Worm (Caenorhabditis elegans): ENCODE results near the gene Y4C6A.3.
"Not testable (repeated sequence)": the region's sequence is repeated elsewhere in the genome, so short reads cannot be mapped to it uniquely, and the experiment has no call there.

The Y4C6A.3 gene

ce11 chrIV:5455999-5456398, at the start of gene Y4C6A.3:
Y4C6A.3 (minus strand) TSS chrIV:5456099.
- not testable (repeated sequence) for TF ChIP-seq C16A3.4, nhr-77, sptf-1 (tag; optimal IDR thresholded peaks at IDR 0.05)

ce11 chrIV:5502610-5503009, 46.7 kb upstream of the Y4C6A.3 start:
- TF ChIP-seq unc-86 (tag; optimal IDR thresholded peaks at IDR 0.05) (no peak), nhr-77 (tag; optimal IDR thresholded peaks at IDR 0.05) (no peak), sup-37 (GFP tag; optimal IDR thresholded peaks at IDR 0.05) (no peak), nhr-47 (tag; optimal IDR thresholded peaks at IDR 0.05) (no peak)

ce11 chrIV:5501414-5501813, 45.5 kb upstream of the Y4C6A.3 start:
- TF ChIP-seq sup-37 (GFP tag; optimal IDR thresholded peaks at IDR 0.05) (no peak), ztf-11 (tag; optimal IDR thresholded peaks at IDR 0.05) (no peak), unc-130 (tag; optimal IDR thresholded peaks at IDR 0.05) (no peak)

- TF ChIP-seq ets-5 (GFP tag; IDR thresholded peaks at IDR 0.05) (no peak), efl-1 (optimal IDR thresholded peaks at IDR 0.05) (no peak), efl-1 (GFP tag; optimal IDR thresholded peaks at IDR 0.05 in 1 of 2) (peak in 1 of 2 experiments; percentile 54)
Measured at ce11 chrIV:5494099-5494498, 38.2 kb upstream of the Y4C6A.3 start.

- no peak for TF ChIP-seq egl-27 (tag; optimal IDR thresholded peaks at IDR 0.05)
- TF ChIP-seq fkh-8 (tag; optimal IDR thresholded peaks at IDR 0.05): no peak
- no peak for TF ChIP-seq ceh-82 (tag; optimal IDR thresholded peaks at IDR 0.05)
- no peak for TF ChIP-seq hlh-17 (GFP tag; optimal IDR thresholded peaks at IDR 0.05; ENCODE audit: borderline replicate concordance)
- TF ChIP-seq tlp-1 (tag; optimal IDR thresholded peaks at IDR 0.05): no peak
- no peak for TF ChIP-seq lin-14 (GFP tag; optimal IDR thresholded peaks at IDR 0.05)
- no peak for TF ChIP-seq mep-1 (tag; optimal IDR thresholded peaks at IDR 0.05)
- no peak for TF ChIP-seq isw-1 (GFP tag; IDR thresholded peaks at IDR 0.05)
- no peak for TF ChIP-seq mdl-1 (tag; optimal IDR thresholded peaks at IDR 0.05)
- TF ChIP-seq nhr-85 (tag): no peak
- no peak for TF ChIP-seq mef-2 (tag; optimal IDR thresholded peaks at IDR 0.05)
Measured at ce11 chrIV:5493692-5494091, 37.8 kb upstream of the Y4C6A.3 start, which contains the start of gene B0273.1. B0273.1 (plus strand) TSS chrIV:5493992.

ce11 chrIV:5493135-5493534, 37.2 kb upstream of the Y4C6A.3 start:
- TF ChIP-seq fkh-10 (GFP tag; optimal IDR thresholded peaks at IDR 0.05): no peak
- no peak for TF ChIP-seq ceh-88 (GFP tag; IDR thresholded peaks at IDR 0.05)
- TF ChIP-seq skn-1 (tag; optimal IDR thresholded peaks at IDR 0.05): no peak
- TF ChIP-seq swsn-7 (tag; optimal IDR thresholded peaks at IDR 0.05): no peak
- no peak for TF ChIP-seq lir-3 (tag; optimal IDR thresholded peaks at IDR 0.05; ENCODE audit: poor library complexity)
- no peak for TF ChIP-seq lin-14 (GFP tag; optimal IDR thresholded peaks at IDR 0.05)
- no peak for TF ChIP-seq grh-1 (GFP tag; IDR thresholded peaks at IDR 0.05)
- no peak for TF ChIP-seq C16A3.4 (tag; optimal IDR thresholded peaks at IDR 0.05)
- TF ChIP-seq lsy-2 (tag; optimal IDR thresholded peaks at IDR 0.05): no peak
- TF ChIP-seq nhr-84 (tag; optimal IDR thresholded peaks at IDR 0.05): no peak
- TF ChIP-seq pqm-1 (tag; optimal IDR thresholded peaks at IDR 0.05): no peak
- TF ChIP-seq hlh-4 (tag; optimal IDR thresholded peaks at IDR 0.05): no peak
- no peak for TF ChIP-seq Y116A8C.19 (tag; optimal IDR thresholded peaks at IDR 0.05; ENCODE audit: borderline replicate concordance)
- no peak for TF ChIP-seq sup-37 (GFP tag; optimal IDR thresholded peaks at IDR 0.05)
- TF ChIP-seq rnt-1 (tag; optimal IDR thresholded peaks at IDR 0.05): no peak
- TF ChIP-seq snu-23 (GFP tag; optimal IDR thresholded peaks at IDR 0.05): no peak

Measured in whole organism, L1 larva.